Fruit fly (Drosophila melanogaster): ENCODE results near the gene pnr.
A peak's percentile ranks its signal among the peaks of the same experiment; 100 is the strongest.

DNA sequence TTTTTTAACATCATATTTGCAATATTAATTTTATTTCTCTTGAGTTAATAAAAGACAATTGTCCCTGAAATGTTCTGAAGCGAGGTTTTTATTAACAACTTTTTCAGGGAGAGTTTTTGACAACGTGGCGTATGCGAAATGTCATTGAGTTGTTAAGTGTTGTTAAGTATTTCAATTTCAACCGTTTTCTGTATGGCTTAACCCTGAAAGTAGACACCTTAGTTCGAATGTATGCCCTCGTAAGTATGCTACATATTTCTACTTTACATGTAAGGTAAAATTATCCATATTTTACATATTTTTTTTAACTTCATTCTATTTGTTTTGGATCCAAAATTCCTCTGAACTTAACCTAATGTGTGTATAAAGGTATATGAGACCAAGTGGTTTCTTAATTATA lies 21.9 kb upstream of the pnr start:
- TF ChIP-seq Hr83 (GFP tag; optimal IDR thresholded peaks at IDR 0.05; ENCODE audit: poor library complexity, severe bottlenecking) (no peak), OdsH (GFP tag; optimal IDR thresholded peaks at IDR 0.05) (no peak), pan (optimal IDR thresholded peaks at IDR 0.05) (no peak), h (GFP tag; optimal IDR thresholded peaks at IDR 0.05) (peak; percentile 36), CG32264 (GFP tag; optimal IDR thresholded peaks at IDR 0.05) (no peak), psq (GFP tag; optimal IDR thresholded peaks at IDR 0.05) (no peak), usp (GFP tag; optimal IDR thresholded peaks at IDR 0.05) (no peak)
